Fruit fly (Drosophila melanogaster) whole organism, embryonic: ENCODE measurements around the gene CG31467.
A peak's percentile ranks its signal among the peaks of the same experiment; 100 is the strongest.

Source experiments
- Ada2b ChIP-seq: fragments of 200-800 bp; sonication (Bioruptor generic); IDR thresholded peaks from 2 replicates; pipeline ENCODE4 v1.3.6; 2022; ENCODE audit warnings: missing biosample characterization, missing genetic modification characterization
- Adf1 ChIP-seq: fragments of 200-800 bp; sonication (Bioruptor generic); IDR thresholded peaks from 2 replicates; pipeline ENCODE4 v1.3.6; 2022; ENCODE audit warnings: missing biosample characterization, missing genetic modification characterization
- Atf6 ChIP-seq: fragments of 200-800 bp; sonication (Bioruptor generic); IDR thresholded peaks from 2 replicates; pipeline ENCODE4 v1.3.6; 2022; ENCODE audit warnings: missing biosample characterization, missing genetic modification characterization
- B-H2 ChIP-seq: fragments of 200-800 bp; sonication (Bioruptor generic); optimal IDR thresholded peaks from 2 replicates; lab custom pipeline; 2018; ENCODE audit warnings: missing biosample characterization, mild to moderate bottlenecking, missing genetic modification characterization
- Bdp1 ChIP-seq: fragments of 200-800 bp; sonication (Bioruptor generic); optimal IDR thresholded peaks from 3 replicates; lab custom pipeline; 2016; ENCODE audit warnings: missing biosample characterization, missing genetic modification characterization
- CG10209 ChIP-seq: fragments of 200-800 bp; sonication (Bioruptor generic); optimal IDR thresholded peaks from 3 replicates; lab custom pipeline; 2017; ENCODE audit warnings: missing biosample characterization, mild to moderate bottlenecking, missing genetic modification characterization, missing genetic modification reagents
- CG10979 ChIP-seq: fragments of 200-800 bp; sonication (Bioruptor generic); optimal IDR thresholded peaks from 2 replicates; lab custom pipeline; 2018; ENCODE audit warnings: missing biosample characterization, mild to moderate bottlenecking, missing genetic modification characterization, moderate library complexity
- CG13775 ChIP-seq: fragments of 200-800 bp; sonication (Bioruptor generic); optimal IDR thresholded peaks from 3 replicates; lab custom pipeline; 2017; ENCODE audit warnings: missing biosample characterization, mild to moderate bottlenecking, missing genetic modification characterization
- CG15514 ChIP-seq: fragments of 200-800 bp; sonication (Bioruptor generic); optimal IDR thresholded peaks from 3 replicates; lab custom pipeline; 2017; ENCODE audit warnings: missing biosample characterization, missing genetic modification characterization, mild to moderate bottlenecking, moderate library complexity, missing genetic modification reagents
- CG17328 ChIP-seq: fragments of 200-800 bp; sonication (Bioruptor generic); IDR thresholded peaks from 2 replicates; pipeline ENCODE4 v1.3.6; 2022; ENCODE audit warnings: missing biosample characterization, missing genetic modification characterization
- CG17385 ChIP-seq: fragments of 200-800 bp; sonication (Bioruptor generic); optimal IDR thresholded peaks from 3 replicates; lab custom pipeline; 2018; ENCODE audit warnings: missing biosample characterization, mild to moderate bottlenecking, missing genetic modification characterization
- CG17829 ChIP-seq: fragments of 200-800 bp; optimal IDR thresholded peaks from 2 replicates; lab custom pipeline; 2019; ENCODE audit warnings: missing biosample characterization, mild to moderate bottlenecking, missing genetic modification characterization, moderate library complexity
- CG1792 ChIP-seq: fragments of 200-800 bp; sonication (Bioruptor generic); optimal IDR thresholded peaks from 2 replicates; lab custom pipeline; 2016; ENCODE audit warnings: missing biosample characterization, missing genetic modification characterization
- CG34422 ChIP-seq: fragments of 200-800 bp; sonication (Bioruptor generic); IDR thresholded peaks from 3 replicates; pipeline ENCODE4 v1.3.6; 2022; ENCODE audit warnings: missing biosample characterization, missing genetic modification characterization
- CG3726 ChIP-seq: fragments of 200-800 bp; sonication (Bioruptor generic); IDR thresholded peaks from 3 replicates; pipeline ENCODE4, ENCODE4 v1.3.6; 2022; ENCODE audit warnings: missing biosample characterization, missing genetic modification characterization
- CG4617 ChIP-seq: fragments of 200-800 bp; sonication (Bioruptor generic); optimal IDR thresholded peaks from 3 replicates; lab custom pipeline; 2016; ENCODE audit warnings: missing biosample characterization, missing genetic modification characterization, borderline replicate concordance
- CG7928 ChIP-seq: fragments of 200-800 bp; sonication (Bioruptor generic); optimal IDR thresholded peaks from 2 replicates; lab custom pipeline; 2017; ENCODE audit warnings: missing biosample characterization, mild to moderate bottlenecking, missing genetic modification characterization
- CG8089 ChIP-seq: fragments of 200-800 bp; sonication (Bioruptor generic); optimal IDR thresholded peaks from 3 replicates; lab custom pipeline; 2016; ENCODE audit warnings: missing biosample characterization, missing genetic modification characterization
- CG9215 ChIP-seq: fragments of 200-800 bp; sonication (Bioruptor generic); IDR thresholded peaks from 2 replicates; pipeline ENCODE4 v1.3.6; 2022; ENCODE audit warnings: missing biosample characterization, missing genetic modification characterization
- CG9817 ChIP-seq: fragments of 200-800 bp; sonication (Bioruptor generic); optimal IDR thresholded peaks from 2 replicates; lab custom pipeline; 2018; ENCODE audit warnings: missing biosample characterization, mild to moderate bottlenecking, missing genetic modification characterization, moderate library complexity
- Doc3 ChIP-seq: fragments of 200-800 bp; sonication (Bioruptor generic); IDR thresholded peaks from 3 replicates; pipeline ENCODE4 v1.3.6; 2022; ENCODE audit warnings: missing biosample characterization, missing genetic modification characterization; ENCODE audit not compliant: partially characterized antibody
- HmgZ ChIP-seq: fragments of 200-800 bp; sonication (Bioruptor generic); optimal IDR thresholded peaks from 2 replicates; lab custom pipeline; 2018; ENCODE audit warnings: missing biosample characterization, mild to moderate bottlenecking, missing genetic modification characterization
- Hmr ChIP-seq: fragments of 200-800 bp; sonication (Bioruptor generic); optimal IDR thresholded peaks from 3 replicates; lab custom pipeline; 2017; ENCODE audit warnings: mild to moderate bottlenecking, missing biosample characterization, missing genetic modification reagents, missing genetic modification characterization
- Hr39 ChIP-seq: fragments of >200 bp; optimal IDR thresholded peaks from 2 replicates; lab custom pipeline; 2017
- Max ChIP-seq: fragments of 200-800 bp; sonication (Bioruptor generic); optimal IDR thresholded peaks from 2 replicates; lab custom pipeline; 2016; ENCODE audit warnings: missing biosample characterization, mild to moderate bottlenecking, missing genetic modification characterization
- NC2α ChIP-seq: fragments of 200-800 bp; sonication (Bioruptor generic); optimal IDR thresholded peaks from 2 replicates; lab custom pipeline; 2016; ENCODE audit warnings: missing biosample characterization, missing genetic modification characterization
- Rx ChIP-seq: fragments of 200-800 bp; sonication (Bioruptor generic); IDR thresholded peaks from 2 replicates; pipeline ENCODE4 v1.3.6; 2022; ENCODE audit warnings: missing biosample characterization, missing genetic modification characterization
- Sox102F ChIP-seq: fragments of 200-800 bp; sonication (Bioruptor generic); optimal IDR thresholded peaks from 2 replicates; lab custom pipeline; 2018; ENCODE audit warnings: missing biosample characterization, mild to moderate bottlenecking, missing genetic modification characterization, moderate library complexity
- Spps ChIP-seq: fragments of 200-800 bp; sonication (Bioruptor generic); optimal IDR thresholded peaks from 2 replicates; lab custom pipeline; 2018; ENCODE audit warnings: missing biosample characterization, mild to moderate bottlenecking, missing genetic modification characterization
- ab ChIP-seq: fragments of 200-800 bp; sonication (Bioruptor generic); optimal IDR thresholded peaks from 2 replicates; lab custom pipeline; 2016; ENCODE audit warnings: missing biosample characterization, missing genetic modification characterization
- abd-A ChIP-seq: fragments of 200-800 bp; sonication (Bioruptor generic); optimal IDR thresholded peaks from 3 replicates; lab custom pipeline; 2019; ENCODE audit warnings: missing biosample characterization, mild to moderate bottlenecking, missing genetic modification characterization, moderate library complexity
- amos ChIP-seq: fragments of 200-800 bp; sonication (Bioruptor generic); IDR thresholded peaks from 2 replicates; pipeline ENCODE4 v1.3.6; 2022; ENCODE audit warnings: missing biosample characterization, missing genetic modification characterization; ENCODE audit not compliant: partially characterized antibody
- ash1 ChIP-seq: fragments of 200-800 bp; sonication (Bioruptor generic); optimal IDR thresholded peaks from 2 replicates; lab custom pipeline; 2018; ENCODE audit warnings: missing biosample characterization, mild to moderate bottlenecking, missing genetic modification characterization
- da ChIP-seq: fragments of 200-800 bp; sonication (Bioruptor generic); optimal IDR thresholded peaks from 2 replicates; lab custom pipeline; 2016; ENCODE audit warnings: missing biosample characterization, missing genetic modification characterization
- danr ChIP-seq: fragments of 200-800 bp; sonication (Bioruptor generic); IDR thresholded peaks from 2 replicates; pipeline ENCODE4 v1.3.6; 2022; ENCODE audit warnings: missing biosample characterization, missing genetic modification characterization
- dysf ChIP-seq: fragments of 200-800 bp; sonication (Bioruptor generic); IDR thresholded peaks from 3 replicates; pipeline ENCODE4 v1.3.6; 2022; ENCODE audit warnings: missing biosample characterization, missing genetic modification characterization
- exex ChIP-seq: fragments of 200-800 bp; sonication (Bioruptor generic); optimal IDR thresholded peaks from 4 replicates; lab custom pipeline; 2018; ENCODE audit warnings: missing biosample characterization, mild to moderate bottlenecking, missing genetic modification characterization, moderate library complexity
- fd96Cb ChIP-seq: fragments of 200-800 bp; sonication (Bioruptor generic); optimal IDR thresholded peaks from 2 replicates; lab custom pipeline; 2018; ENCODE audit warnings: missing biosample characterization, mild to moderate bottlenecking, missing genetic modification characterization, moderate library complexity
- ham ChIP-seq: fragments of 200-800 bp; sonication (Bioruptor generic); IDR thresholded peaks from 2 replicates; pipeline ENCODE4 v1.3.6; 2022; ENCODE audit warnings: missing biosample characterization, missing genetic modification characterization
- hb ChIP-seq: fragments of 200-800 bp; sonication (Bioruptor generic); IDR thresholded peaks from 3 replicates; pipeline ENCODE4 v1.3.6; 2022; ENCODE audit warnings: missing biosample characterization, missing genetic modification characterization; ENCODE audit not compliant: partially characterized antibody
- kni ChIP-seq: fragments of 200-800 bp; sonication (Bioruptor generic); optimal IDR thresholded peaks from 3 replicates; lab custom pipeline; 2017; ENCODE audit warnings: mild to moderate bottlenecking, missing biosample characterization, missing genetic modification reagents, missing genetic modification characterization
- nom ChIP-seq: fragments of 200-800 bp; sonication (Bioruptor generic); optimal IDR thresholded peaks from 2 replicates; lab custom pipeline; 2017; ENCODE audit warnings: missing biosample characterization, missing genetic modification characterization, mild to moderate bottlenecking, moderate library complexity, missing genetic modification reagents
- pan ChIP-seq, 4 experiments: fragments of >200 bp in 3 of 4; fragments of 200-800 bp in 1 of 4; sonication (Bioruptor generic) in 1 of 4; optimal IDR thresholded peaks in 3 of 4; IDR thresholded peaks in 1 of 4; 2 replicates each; pipeline versions ENCODE4 v1.3.6 to Lab custom; 2017 to 2022; ENCODE audit warnings: missing biosample characterization in 2 of 4, missing genetic modification characterization in 2 of 4, mixed read lengths in 1 of 4
- pb ChIP-seq: fragments of 200-800 bp; sonication (Bioruptor generic); optimal IDR thresholded peaks from 3 replicates; lab custom pipeline; 2016; ENCODE audit warnings: missing biosample characterization, missing genetic modification characterization
- pnt ChIP-seq: fragments of 200-800 bp; sonication (Bioruptor generic); optimal IDR thresholded peaks from 3 replicates; lab custom pipeline; 2016; ENCODE audit warnings: missing biosample characterization, missing genetic modification characterization
- toy ChIP-seq: fragments of 200-800 bp; sonication (Bioruptor generic); IDR thresholded peaks from 2 replicates; pipeline ENCODE4 v1.3.6; 2022; ENCODE audit warnings: missing biosample characterization, missing genetic modification characterization
- unpg ChIP-seq: fragments of 200-800 bp; sonication (Bioruptor generic); optimal IDR thresholded peaks from 3 replicates; lab custom pipeline; 2018; ENCODE audit warnings: missing biosample characterization, mild to moderate bottlenecking, missing genetic modification characterization, moderate library complexity
- vnd ChIP-seq: fragments of 200-800 bp; sonication (Bioruptor generic); IDR thresholded peaks from 3 replicates; pipeline ENCODE4 v1.3.6; 2022; ENCODE audit warnings: missing biosample characterization, missing genetic modification characterization; ENCODE audit not compliant: partially characterized antibody
- wdn ChIP-seq: fragments of 200-800 bp; sonication (Bioruptor generic); IDR thresholded peaks from 2 replicates; pipeline ENCODE4 v1.3.6; 2022; ENCODE audit warnings: missing biosample characterization, missing genetic modification characterization
- zen ChIP-seq: fragments of 200-800 bp; sonication (Bioruptor generic); optimal IDR thresholded peaks from 3 replicates; lab custom pipeline; 2018; ENCODE audit warnings: missing biosample characterization, mild to moderate bottlenecking, missing genetic modification characterization, moderate library complexity

Gene CG31467

dm6 chr3R:10684284-10684683 is 22.4 kb downstream of the CG31467 start (continued):
- TF ChIP-seq CG17829 (peak; percentile 59), ham (GFP tag; lab: Robert Waterston, UW) (no peak), Doc3 (GFP tag; lab: Robert Waterston, UW) (no peak), toy (no peak), abd-A (tag; lab: Kevin White, UChicago) (no peak), Max (GFP tag; lab: Kevin White, UChicago) (no peak), CG13775 (GFP tag; lab: Kevin White, UChicago) (no peak), unpg (GFP tag; lab: Kevin White, UChicago) (peak; percentile 71), CG15514 (GFP tag; lab: Kevin White, UChicago) (no peak), da (no peak), CG34422 (GFP tag; lab: Robert Waterston, UW) (no peak; the same call in 2 of the 3 replicates), Atf6 (peak; percentile 51; the same call in 1 of the 2 replicates), Hmr (peak; percentile 45), zen (tag; lab: Kevin White, UChicago) (peak; percentile 36), CG9215 (GFP tag; lab: Robert Waterston, UW) (peak; percentile 28; the same call in 1 of the 2 replicates), Sox102F (GFP tag; lab: Kevin White, UChicago) (peak; percentile 89), exex (tag; lab: Kevin White, UChicago) (no peak), CG1792 (no peak), CG9817 (tag; lab: Kevin White, UChicago) (peak; percentile 36), CG17328 (peak; percentile 60), CG4617 (no peak), Ada2b (no peak), hb (GFP tag; lab: Robert Waterston, UW) (no peak), CG17385 (GFP tag; lab: Kevin White, UChicago) (peak; percentile 60), pnt (peak; percentile 61), fd96Cb (tag; lab: Kevin White, UChicago) (peak; percentile 53), Adf1 (GFP tag; lab: Robert Waterston, UW) (no peak), danr (GFP tag; lab: Robert Waterston, UW) (peak; percentile 40; the same call in 1 of the 2 replicates), nom (no peak), pb (GFP tag; lab: Kevin White, UChicago) (no peak), dysf (GFP tag; lab: Robert Waterston, UW) (peak; percentile 78), Rx (GFP tag; lab: Robert Waterston, UW) (peak; percentile 76), CG7928 (no peak), Spps (no peak), CG3726 (peak; percentile 68; the same call in 1 of the 3 replicates), NC2α (GFP tag; lab: Kevin White, UChicago) (no peak), pan (optimal IDR thresholded peaks at IDR 0.05; lab: Kevin White, UChicago) (no peak), pan (GFP tag; optimal IDR thresholded peaks at IDR 0.05 in 1 of 2, IDR thresholded peaks at IDR 0.05 in 1 of 2) (peak in 1 of 2 experiments; percentile 76), HmgZ (tag; lab: Kevin White, UChicago) (no peak), CG10979 (peak; percentile 56), kni (no peak), Bdp1 (GFP tag; lab: Kevin White, UChicago) (no peak), wdn (GFP tag; lab: Robert Waterston, UW) (no peak), CG10209 (GFP tag; lab: Kevin White, UChicago) (peak; percentile 46), Hr39 (lab: Kevin White, UChicago) (no peak), amos (GFP tag; lab: Robert Waterston, UW) (no peak), ab (GFP tag; lab: Kevin White, UChicago) (peak; percentile 28), CG8089 (GFP tag; lab: Kevin White, UChicago) (no peak), ash1 (GFP tag; lab: Kevin White, UChicago) (no peak), vnd (no peak), B-H2 (GFP tag; lab: Kevin White, UChicago) (no peak)
